Fruit fly (Drosophila melanogaster) whole organism, pupa: Measurements from ENCODE around the gene CG43896.

ENCODE experiments used
- CG10348 ChIP-seq: fragments of 200-800 bp; sonication (Bioruptor generic); IDR thresholded peaks from 2 replicates; pipeline ENCODE4 v1.3.6; 2022; ENCODE audit warnings: missing biosample characterization, missing genetic modification characterization
- CG12605 ChIP-seq: fragments of 200-800 bp; sonication (Bioruptor generic); IDR thresholded peaks from 2 replicates; pipeline ENCODE4 v1.3.6; 2022; ENCODE audit warnings: missing biosample characterization, missing genetic modification characterization
- CG13204 ChIP-seq: fragments of 200-800 bp; sonication (Bioruptor generic); optimal IDR thresholded peaks from 2 replicates; lab custom pipeline; 2018; ENCODE audit warnings: missing biosample characterization, mild to moderate bottlenecking, missing genetic modification characterization, moderate library complexity
- CG14655 ChIP-seq: fragments of 200-800 bp; sonication (Bioruptor generic); optimal IDR thresholded peaks from 3 replicates; lab custom pipeline; 2017; ENCODE audit warnings: mild to moderate bottlenecking, missing biosample characterization, missing genetic modification reagents, missing genetic modification characterization
- CG15710 ChIP-seq: fragments of 200-800 bp; sonication (Bioruptor generic); optimal IDR thresholded peaks from 2 replicates; lab custom pipeline; 2018; ENCODE audit warnings: missing biosample characterization, mild to moderate bottlenecking, missing genetic modification characterization, moderate library complexity
- CG17806 ChIP-seq: fragments of 200-800 bp; sonication (Bioruptor generic); optimal IDR thresholded peaks from 2 replicates; lab custom pipeline; 2018; ENCODE audit warnings: missing biosample characterization, mild to moderate bottlenecking, missing genetic modification characterization, moderate library complexity
- CG32121 ChIP-seq: fragments of 200-800 bp; sonication (Bioruptor generic); IDR thresholded peaks from 2 replicates; pipeline ENCODE4 v1.3.6; 2022; ENCODE audit warnings: missing biosample characterization, missing genetic modification characterization
- CG34367 ChIP-seq: fragments of 200-800 bp; sonication (Bioruptor generic); optimal IDR thresholded peaks from 2 replicates; lab custom pipeline; 2018; ENCODE audit warnings: missing biosample characterization, mild to moderate bottlenecking, missing genetic modification characterization
- CG4496 ChIP-seq: fragments of 200-800 bp; sonication (Bioruptor generic); IDR thresholded peaks from 3 replicates; pipeline ENCODE4 v1.3.6; 2022; ENCODE audit warnings: missing biosample characterization, missing genetic modification characterization
- CG8159 ChIP-seq: fragments of 200-800 bp; sonication (Bioruptor generic); optimal IDR thresholded peaks from 3 replicates; lab custom pipeline; 2018; ENCODE audit warnings: missing biosample characterization, mild to moderate bottlenecking, missing genetic modification characterization, moderate library complexity
- CG8301 ChIP-seq: fragments of 200-800 bp; sonication (Bioruptor generic); optimal IDR thresholded peaks from 2 replicates; lab custom pipeline; 2018; ENCODE audit warnings: missing biosample characterization, mild to moderate bottlenecking, missing genetic modification characterization
- CG9948 ChIP-seq: fragments of 200-800 bp; sonication (Bioruptor generic); optimal IDR thresholded peaks from 2 replicates; lab custom pipeline; 2018; ENCODE audit warnings: missing biosample characterization, mild to moderate bottlenecking, missing genetic modification characterization, moderate library complexity
- D1 ChIP-seq: fragments of 200-800 bp; sonication (Bioruptor generic); optimal IDR thresholded peaks from 2 replicates; lab custom pipeline; 2018; ENCODE audit warnings: missing biosample characterization, mild to moderate bottlenecking, missing genetic modification characterization, moderate library complexity
- EcR ChIP-seq: fragments of 200-800 bp; sonication (Bioruptor generic); optimal IDR thresholded peaks from 3 replicates; lab custom pipeline; 2019; ENCODE audit warnings: missing biosample characterization, missing genetic modification characterization, mild to moderate bottlenecking, moderate library complexity, missing genetic modification reagents
- Ets98B ChIP-seq: fragments of 200-800 bp; sonication (Bioruptor generic); IDR thresholded peaks from 2 replicates; pipeline ENCODE4 v1.3.6; 2022; ENCODE audit warnings: missing biosample characterization, missing genetic modification characterization
- Pif1A ChIP-seq: fragments of 200-800 bp; sonication (Bioruptor generic); optimal IDR thresholded peaks from 3 replicates; lab custom pipeline; 2016; ENCODE audit warnings: missing biosample characterization, missing genetic modification characterization
- Pif1B ChIP-seq: fragments of 200-800 bp; sonication (Bioruptor generic); optimal IDR thresholded peaks from 3 replicates; lab custom pipeline; 2016; ENCODE audit warnings: missing biosample characterization, missing genetic modification characterization
- Snoo ChIP-seq: fragments of 200-800 bp; sonication (Bioruptor generic); optimal IDR thresholded peaks from 3 replicates; lab custom pipeline; 2017; ENCODE audit warnings: missing biosample characterization, mild to moderate bottlenecking, missing genetic modification characterization, inconsistent platforms
- fd96Ca ChIP-seq: fragments of 200-800 bp; sonication (Bioruptor generic); IDR thresholded peaks from 3 replicates; pipeline ENCODE4 v1.3.6; 2022; ENCODE audit warnings: missing biosample characterization, missing genetic modification characterization
- gl ChIP-seq: fragments of 200-800 bp; sonication (Bioruptor generic); optimal IDR thresholded peaks from 2 replicates; lab custom pipeline; 2018; ENCODE audit warnings: missing biosample characterization, mild to moderate bottlenecking, missing genetic modification characterization
- rn ChIP-seq: fragments of 200-800 bp; sonication (Bioruptor generic); IDR thresholded peaks from 2 replicates; pipeline ENCODE4 v1.3.6; 2022; ENCODE audit warnings: missing biosample characterization, missing genetic modification characterization

CG43896 gene

DNA sequence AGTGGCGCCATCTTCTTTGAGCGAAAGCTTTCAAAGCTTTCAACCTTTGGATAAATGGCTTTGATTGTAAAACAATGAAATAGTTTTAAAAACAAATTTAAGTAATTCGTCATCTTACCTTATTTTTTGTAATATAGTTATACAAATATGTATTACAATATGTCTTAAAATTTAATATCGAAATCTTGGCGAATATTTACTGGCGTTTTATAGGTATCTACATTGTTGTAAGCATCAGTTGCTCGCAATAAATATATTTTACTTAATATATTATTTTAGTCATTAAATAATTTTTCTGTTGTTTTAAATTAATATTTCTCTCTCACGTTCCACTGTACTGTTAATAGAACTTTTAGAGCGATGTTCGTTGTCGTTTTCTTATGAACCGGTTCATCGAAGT is 34.3 kb upstream of the CG43896 start, which contains the start of gene Rpt4R:
Rpt4R (plus strand) TSS at position 301 of the 400 bp plus-strand sequence.
- TF ChIP-seq CG12605 (GFP tag; lab: Robert Waterston, UW) (no peak), Ets98B (GFP tag; lab: Robert Waterston, UW) (no peak), CG9948 (tag; lab: Kevin White, UChicago) (no peak), gl (no peak), CG8159 (tag; lab: Kevin White, UChicago) (no peak), CG17806 (no peak)

DNA sequence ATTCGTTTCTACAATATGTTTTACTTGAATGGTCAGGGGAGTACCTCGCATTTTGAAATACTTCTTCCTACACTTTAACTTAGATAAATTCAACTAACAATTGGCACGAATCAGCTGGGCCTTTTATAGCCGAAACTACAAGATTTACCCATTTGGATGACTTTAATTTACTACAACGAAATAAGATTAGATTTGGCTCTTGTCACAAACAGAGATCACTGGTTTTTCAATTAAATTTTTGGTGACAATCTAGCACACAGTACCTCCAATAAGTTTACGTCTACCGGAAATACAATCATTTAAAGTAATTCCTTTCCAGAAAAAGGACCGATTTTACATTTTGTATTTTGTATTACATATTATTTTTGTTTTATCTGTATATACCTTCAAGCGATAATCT is 31.2 kb upstream of the CG43896 start, which contains the start of gene CG5883:
CG5883 (minus strand) TSS at position 101 of the 400 bp plus-strand sequence.
- TF ChIP-seq EcR (GFP tag; lab: Kevin White, UChicago) (no peak), D1 (tag; lab: Kevin White, UChicago) (no peak), Ets98B (GFP tag; lab: Robert Waterston, UW) (no peak), Snoo (tag; lab: Kevin White, UChicago) (no peak), CG8301 (tag; lab: Kevin White, UChicago) (no peak)

DNA sequence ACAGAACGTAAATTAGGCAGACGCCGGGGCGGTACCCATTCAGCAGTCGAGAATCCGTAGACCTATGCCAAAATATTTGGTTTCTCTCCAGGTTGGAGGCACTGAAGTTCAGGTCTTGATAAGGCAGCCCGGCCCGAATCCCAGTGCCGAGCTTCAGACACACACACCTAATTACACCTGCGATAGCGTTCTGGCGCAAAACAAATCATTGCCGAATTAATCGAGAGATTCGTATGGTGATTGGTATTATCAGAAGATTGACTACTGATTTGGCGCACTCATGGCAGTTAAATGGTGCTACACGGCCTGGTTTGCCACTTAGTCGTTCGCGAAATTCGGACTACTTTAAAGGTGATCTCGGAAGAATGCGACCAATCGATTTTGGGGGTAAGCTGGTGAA is 28.6 kb upstream of the CG43896 start, which contains the start of gene CG7252:
CG7252 (plus strand) TSS at position 319 of the 400 bp plus-strand sequence.
- TF ChIP-seq Pif1A (GFP tag; lab: Kevin White, UChicago): no peak
- TF ChIP-seq EcR (GFP tag; lab: Kevin White, UChicago): no peak
- TF ChIP-seq CG4496 (GFP tag; lab: Robert Waterston, UW): no peak
- TF ChIP-seq CG10348 (GFP tag; lab: Robert Waterston, UW): no peak
- TF ChIP-seq CG32121 (GFP tag; lab: Robert Waterston, UW): no peak
- no peak for TF ChIP-seq CG9948 (tag; lab: Kevin White, UChicago)
- no peak for TF ChIP-seq CG13204 (GFP tag; lab: Kevin White, UChicago)
- no peak for TF ChIP-seq Pif1B (GFP tag; lab: Kevin White, UChicago)
- TF ChIP-seq CG34367 (tag; lab: Kevin White, UChicago): no peak
- TF ChIP-seq CG17806: no peak
- no peak for TF ChIP-seq fd96Ca
- no peak for TF ChIP-seq rn (GFP tag; lab: Robert Waterston, UW)
- no peak for TF ChIP-seq CG8301 (tag; lab: Kevin White, UChicago)

DNA sequence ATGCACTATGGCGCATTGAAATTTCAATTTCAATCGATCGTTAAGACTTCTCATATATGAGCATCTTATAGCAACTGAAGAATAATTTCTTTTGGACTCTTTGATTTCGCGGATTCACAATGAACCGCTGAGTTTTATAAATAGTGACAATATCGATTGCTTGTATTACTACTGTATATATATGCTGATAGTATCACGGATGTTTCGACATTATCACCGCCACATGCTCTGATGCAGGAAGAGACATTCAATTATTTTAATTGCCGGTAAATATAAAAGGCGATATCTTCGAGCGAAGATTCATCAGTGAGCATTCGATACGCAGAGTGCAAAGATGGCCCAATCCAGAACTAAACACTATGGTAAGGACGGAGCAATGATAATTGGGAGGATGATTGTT is 26.4 kb upstream of the CG43896 start, which contains the start of gene CG17826:
CG17826 (plus strand) TSS at position 301 of the 400 bp plus-strand sequence.
- TF ChIP-seq CG13204 (GFP tag; lab: Kevin White, UChicago) (no peak), CG8159 (tag; lab: Kevin White, UChicago) (no peak), CG9948 (tag; lab: Kevin White, UChicago) (no peak), CG14655 (GFP tag; lab: Kevin White, UChicago) (no peak), CG4496 (GFP tag; lab: Robert Waterston, UW) (no peak), EcR (GFP tag; lab: Kevin White, UChicago) (no peak), CG17806 (no peak), D1 (tag; lab: Kevin White, UChicago) (no peak), CG15710 (tag; lab: Kevin White, UChicago) (no peak), Snoo (tag; lab: Kevin White, UChicago) (no peak), CG34367 (tag; lab: Kevin White, UChicago) (no peak), gl (no peak), Pif1B (GFP tag; lab: Kevin White, UChicago) (no peak), rn (GFP tag; lab: Robert Waterston, UW) (no peak), CG10348 (GFP tag; lab: Robert Waterston, UW) (no peak)

DNA sequence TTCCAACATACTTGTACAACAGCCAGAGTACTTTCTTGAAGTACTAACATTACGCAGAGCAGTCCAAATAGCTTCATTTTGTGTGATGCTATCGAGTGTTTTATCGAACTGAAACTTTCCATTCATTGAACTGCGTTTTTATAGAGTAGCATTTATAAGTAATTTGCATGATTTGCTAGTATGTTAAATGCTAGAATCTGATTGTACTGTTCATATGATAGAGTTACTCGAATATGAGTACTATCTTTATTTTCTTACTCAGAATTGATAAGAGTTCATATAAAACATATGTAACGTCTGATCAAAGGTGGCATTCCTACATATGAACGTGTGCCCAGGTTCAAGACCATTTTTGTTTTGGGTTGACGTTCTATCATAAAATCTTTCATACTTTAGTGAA is 22.7 kb upstream of the CG43896 start, which contains the start of gene obst-G:
obst-G (minus strand) TSS at position 101 of the 400 bp plus-strand sequence.
- TF ChIP-seq D1 (tag; lab: Kevin White, UChicago) (no peak), Pif1B (GFP tag; lab: Kevin White, UChicago) (no peak), CG17806 (no peak), Pif1A (GFP tag; lab: Kevin White, UChicago) (no peak), CG4496 (GFP tag; lab: Robert Waterston, UW) (no peak), CG8159 (tag; lab: Kevin White, UChicago) (no peak)

DNA sequence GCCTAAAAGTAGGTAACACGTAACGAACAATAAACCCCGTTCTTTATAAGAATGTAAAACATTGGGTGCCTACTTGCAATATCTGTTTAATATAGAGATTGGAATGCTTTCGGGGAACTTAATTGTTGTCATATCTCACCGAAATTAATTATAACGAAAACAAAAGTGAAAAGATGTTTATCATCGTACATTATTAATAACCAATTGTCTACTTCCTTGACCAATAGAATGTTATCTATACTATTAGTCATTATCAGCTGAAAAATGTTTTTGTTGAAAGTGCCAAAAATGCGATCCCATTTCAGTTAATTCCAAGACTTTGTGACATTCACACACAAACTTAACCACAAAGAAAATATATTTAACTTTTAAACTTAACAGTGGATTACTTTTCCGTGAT is 22.1 kb upstream of the CG43896 start, which contains the start of gene CG7248:
CG7248 (plus strand) TSS at position 301 of the 400 bp plus-strand sequence.
- no peak for TF ChIP-seq CG8301 (tag; lab: Kevin White, UChicago)
- TF ChIP-seq Pif1B (GFP tag; lab: Kevin White, UChicago): no peak
- no peak for TF ChIP-seq CG32121 (GFP tag; lab: Robert Waterston, UW)
- no peak for TF ChIP-seq EcR (GFP tag; lab: Kevin White, UChicago)
- TF ChIP-seq rn (GFP tag; lab: Robert Waterston, UW): no peak
- no peak for TF ChIP-seq Pif1A (GFP tag; lab: Kevin White, UChicago)
